Worm (Caenorhabditis elegans) whole organism, L3 larva: ENCODE measurements around the gene T11B7.5.

Experiments used
- R02D3.7 ChIP-seq: fragments of 150-350 bp; optimal IDR thresholded peaks from 2 replicates; lab custom pipeline; 2014; ENCODE audit warnings: missing biosample characterization, missing genetic modification characterization
- lin-39 ChIP-seq: fragments of 150-350 bp; optimal IDR thresholded peaks from 2 replicates; lab custom pipeline; 2018; ENCODE audit warnings: missing biosample characterization, missing genetic modification reagents, missing genetic modification characterization
- mml-1 ChIP-seq: fragments of 150-350 bp; sonication (generic microtip); optimal IDR thresholded peaks from 3 replicates; lab custom pipeline; 2014; ENCODE audit warnings: missing biosample characterization, missing genetic modification characterization
- nfya-1 ChIP-seq: sonication (generic microtip); optimal IDR thresholded peaks from 2 replicates; lab custom pipeline; 2017; ENCODE audit warnings: missing genetic modification characterization, mild to moderate bottlenecking, missing compliant biosample characterization, antibody characterized with exemption, moderate library complexity; ENCODE audit not compliant: insufficient read depth
- nhr-11 ChIP-seq: fragments of 150-350 bp; optimal IDR thresholded peaks from 2 replicates; lab custom pipeline; 2014; ENCODE audit warnings: missing biosample characterization, missing genetic modification characterization
- zag-1 ChIP-seq: fragments of 150-350 bp; optimal IDR thresholded peaks from 2 replicates; lab custom pipeline; 2014; ENCODE audit warnings: missing biosample characterization, missing genetic modification characterization

ce11 chrIV:8813614-8814013, 42.2 kb downstream of the T11B7.5 start, which contains the start of gene exc-5:
- TF ChIP-seq lin-39 (tag; lab: Kevin White, UChicago): no peak
- no peak for TF ChIP-seq R02D3.7
- no peak for TF ChIP-seq nfya-1 (tag; lab: Kevin White, UChicago)
- TF ChIP-seq zag-1 (tag; lab: Kevin White, UChicago): no peak
- TF ChIP-seq nhr-11 (tag; lab: Kevin White, UChicago): no peak
- no peak for TF ChIP-seq mml-1
